Fruit fly (Drosophila melanogaster): ENCODE data around the gene mEFTs.

DNA sequence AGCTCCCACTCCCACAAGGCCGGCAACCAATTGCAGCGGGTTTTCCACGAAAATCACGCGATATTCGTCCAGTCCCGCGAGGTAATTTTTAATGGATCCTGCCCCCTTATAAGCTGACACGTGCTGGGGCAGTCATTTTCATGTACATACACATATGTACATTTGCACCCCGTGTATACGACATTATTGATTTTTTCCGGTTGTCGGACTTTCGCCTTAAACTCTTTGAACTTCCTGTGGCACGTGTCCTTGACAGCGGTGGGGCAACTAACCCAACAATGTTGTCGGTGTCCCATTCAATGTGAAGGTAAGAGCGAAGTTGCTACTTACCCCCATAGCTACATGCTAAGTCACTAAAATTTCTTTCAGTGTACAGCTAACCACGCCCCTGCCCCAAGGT lies 48.8 kb downstream of the mEFTs start:
- no peak for TF ChIP-seq psq (optimal IDR thresholded peaks at IDR 0.05)
- TF ChIP-seq h (optimal IDR thresholded peaks at IDR 0.05) = no peak
- TF ChIP-seq Sin3A (optimal IDR thresholded peaks at IDR 0.05) = no peak
- TF ChIP-seq Myc (optimal IDR thresholded peaks at IDR 0.05) = no peak

Measured in Kc167 (cell line).